Worm (Caenorhabditis elegans) whole organism, L3 larva: Measurements from ENCODE around the gene R05F9.9.
A peak's percentile ranks its signal among the peaks of the same experiment; 100 is the strongest.

ENCODE experiments used
- aly-2 ChIP-seq: fragments of 150-350 bp; optimal IDR thresholded peaks from 2 replicates; lab custom pipeline; 2014; ENCODE audit warnings: missing biosample characterization, missing genetic modification characterization
- ama-1 ChIP-seq: fragments of 150-350 bp; optimal IDR thresholded peaks from 2 replicates; lab custom pipeline; 2018
- ceh-16 ChIP-seq: sonication (generic microtip); optimal IDR thresholded peaks from 2 replicates; lab custom pipeline; 2017; ENCODE audit warnings: missing biosample characterization, missing genetic modification characterization
- ceh-28 ChIP-seq: fragments of 150-350 bp; optimal IDR thresholded peaks from 2 replicates; lab custom pipeline; 2014; ENCODE audit warnings: missing biosample characterization, missing genetic modification reagents, missing genetic modification characterization
- egl-27 ChIP-seq: sonication (generic microtip); optimal IDR thresholded peaks from 4 replicates; lab custom pipeline; 2017; ENCODE audit warnings: missing biosample characterization, missing genetic modification reagents, missing genetic modification characterization
- egl-5 ChIP-seq: fragments of 150-350 bp; optimal IDR thresholded peaks from 2 replicates; lab custom pipeline; 2017; ENCODE audit warnings: missing biosample characterization, missing genetic modification reagents, missing genetic modification characterization, inconsistent platforms
- elt-1 ChIP-seq: fragments of 150-350 bp; optimal IDR thresholded peaks from 2 replicates; lab custom pipeline; 2014; ENCODE audit warnings: missing biosample characterization, missing genetic modification characterization
- elt-2 ChIP-seq: sonication (generic microtip); optimal IDR thresholded peaks from 2 replicates; lab custom pipeline; 2016; ENCODE audit warnings: missing genetic modification reagents, mild to moderate bottlenecking, missing genetic modification characterization, missing compliant biosample characterization
- elt-3 ChIP-seq, 3 experiments: fragments of 150-350 bp in 1 of 3; sonication (generic microtip) in 2 of 3; optimal IDR thresholded peaks; 2 replicates in 2 of 3; 4 replicates in 1 of 3; lab custom pipeline; 2014 to 2017; ENCODE audit warnings: missing biosample characterization in 3 of 3, missing genetic modification characterization in 3 of 3
- fkh-10 ChIP-seq: sonication (generic microtip); optimal IDR thresholded peaks from 2 replicates; lab custom pipeline; 2017; ENCODE audit warnings: missing biosample characterization, missing genetic modification reagents, missing genetic modification characterization
- fkh-2 ChIP-seq: fragments of 150-350 bp; optimal IDR thresholded peaks from 2 replicates; lab custom pipeline; 2014; ENCODE audit warnings: missing biosample characterization, missing genetic modification reagents, missing genetic modification characterization
- fos-1 ChIP-seq: fragments of 150-350 bp; optimal IDR thresholded peaks from 2 replicates; lab custom pipeline; 2014; ENCODE audit warnings: missing biosample characterization, missing genetic modification characterization
- hmg-11 ChIP-seq: sonication (generic microtip); optimal IDR thresholded peaks from 2 replicates; lab custom pipeline; 2016; ENCODE audit warnings: missing genetic modification characterization, missing compliant biosample characterization
- jun-1 ChIP-seq: fragments of 150-350 bp; optimal IDR thresholded peaks from 2 replicates; lab custom pipeline; 2014; ENCODE audit warnings: missing biosample characterization, missing genetic modification reagents, missing genetic modification characterization
- lin-15B ChIP-seq: fragments of 150-350 bp; optimal IDR thresholded peaks from 2 replicates; lab custom pipeline; 2014; ENCODE audit warnings: missing biosample characterization, missing genetic modification characterization
- lin-39 ChIP-seq: fragments of 150-350 bp; optimal IDR thresholded peaks from 2 replicates; lab custom pipeline; 2018; ENCODE audit warnings: missing biosample characterization, missing genetic modification reagents, missing genetic modification characterization
- lsy-12 ChIP-seq: sonication (generic microtip); optimal IDR thresholded peaks from 2 replicates; lab custom pipeline; 2016; ENCODE audit warnings: mild to moderate bottlenecking, missing genetic modification characterization, missing compliant biosample characterization
- mdl-1 ChIP-seq: fragments of 150-350 bp; optimal IDR thresholded peaks from 2 replicates; lab custom pipeline; 2014; ENCODE audit warnings: missing biosample characterization, missing genetic modification characterization
- mml-1 ChIP-seq: fragments of 150-350 bp; sonication (generic microtip); optimal IDR thresholded peaks from 3 replicates; lab custom pipeline; 2014; ENCODE audit warnings: missing biosample characterization, missing genetic modification characterization
- nfya-1 ChIP-seq: sonication (generic microtip); optimal IDR thresholded peaks from 2 replicates; lab custom pipeline; 2017; ENCODE audit warnings: missing genetic modification characterization, mild to moderate bottlenecking, missing compliant biosample characterization, antibody characterized with exemption, moderate library complexity; ENCODE audit not compliant: insufficient read depth
- nhr-11 ChIP-seq: fragments of 150-350 bp; optimal IDR thresholded peaks from 2 replicates; lab custom pipeline; 2014; ENCODE audit warnings: missing biosample characterization, missing genetic modification characterization
- nhr-23 ChIP-seq: fragments of 150-350 bp; optimal IDR thresholded peaks from 2 replicates; lab custom pipeline; 2014; ENCODE audit warnings: missing biosample characterization, missing genetic modification reagents, missing genetic modification characterization
- nhr-25 ChIP-seq: sonication (generic microtip); optimal IDR thresholded peaks from 2 replicates; lab custom pipeline; 2017; ENCODE audit warnings: missing biosample characterization, missing genetic modification characterization
- nhr-43 ChIP-seq: sonication (generic microtip); optimal IDR thresholded peaks from 2 replicates; lab custom pipeline; 2016; ENCODE audit warnings: mild to moderate bottlenecking, missing genetic modification characterization, missing compliant biosample characterization; ENCODE audit not compliant: poor library complexity, severe bottlenecking
- nhr-67 ChIP-seq: fragments of 150-350 bp; optimal IDR thresholded peaks from 2 replicates; lab custom pipeline; 2014; ENCODE audit warnings: missing biosample characterization, missing genetic modification characterization
- nhr-76 ChIP-seq: fragments of 150-350 bp; sonication (generic microtip); optimal IDR thresholded peaks from 5 replicates; lab custom pipeline; 2014; ENCODE audit warnings: missing biosample characterization, missing genetic modification characterization
- nhr-77 ChIP-seq: fragments of 150-350 bp; optimal IDR thresholded peaks from 2 replicates; lab custom pipeline; 2014; ENCODE audit warnings: missing biosample characterization, missing genetic modification characterization
- pha-4 ChIP-seq: fragments of 150-350 bp; optimal IDR thresholded peaks from 2 replicates; lab custom pipeline; 2014; ENCODE audit warnings: missing biosample characterization, missing genetic modification reagents, missing genetic modification characterization
- pqm-1 ChIP-seq: fragments of 150-350 bp; optimal IDR thresholded peaks from 2 replicates; lab custom pipeline; 2017; ENCODE audit warnings: missing biosample characterization, missing genetic modification characterization, inconsistent platforms
- skn-1 ChIP-seq: fragments of 150-350 bp; optimal IDR thresholded peaks from 2 replicates; lab custom pipeline; 2014; ENCODE audit warnings: missing biosample characterization, missing genetic modification characterization
- snpc-4 ChIP-seq: fragments of 150-350 bp; optimal IDR thresholded peaks from 2 replicates; lab custom pipeline; 2014; ENCODE audit warnings: missing biosample characterization, missing genetic modification characterization
- tbx-2 ChIP-seq: sonication (generic microtip); optimal IDR thresholded peaks from 2 replicates; lab custom pipeline; 2016; ENCODE audit warnings: mild to moderate bottlenecking, missing genetic modification characterization, missing compliant biosample characterization
- unc-39 ChIP-seq: sonication (generic microtip); optimal IDR thresholded peaks from 4 replicates; lab custom pipeline; 2017; ENCODE audit warnings: missing biosample characterization, missing genetic modification characterization
- unc-62 ChIP-seq: fragments of 150-350 bp; sonication (generic microtip); optimal IDR thresholded peaks from 4 replicates; lab custom pipeline; 2014; ENCODE audit warnings: missing biosample characterization, missing genetic modification reagents, missing genetic modification characterization
- zag-1 ChIP-seq: fragments of 150-350 bp; optimal IDR thresholded peaks from 2 replicates; lab custom pipeline; 2014; ENCODE audit warnings: missing biosample characterization, missing genetic modification characterization

The R05F9.9 gene

ce11 chrII:4914214-4914613, 12.3 kb upstream of the R05F9.9 start, which contains the start of gene R05F9.11:
Gene R05F9.11 (minus strand): TSS chrII:4914218.
- no peak for TF ChIP-seq unc-39
- peak; percentile 13 for TF ChIP-seq elt-2
- no peak for TF ChIP-seq egl-5 (tag; lab: Kevin White, UChicago)
- no peak for TF ChIP-seq hmg-11 (tag; lab: Kevin White, UChicago)
- TF ChIP-seq aly-2 = no peak
- TF ChIP-seq tbx-2 (tag; lab: Kevin White, UChicago) = no peak

- TF ChIP-seq egl-27 = no peak
- TF ChIP-seq lin-39 (tag; lab: Kevin White, UChicago) = peak; percentile 25
- TF ChIP-seq ceh-16 (tag; lab: Kevin White, UChicago) = no peak
- no peak for TF ChIP-seq snpc-4 (tag; lab: Kevin White, UChicago)
- TF ChIP-seq skn-1 = peak; percentile 93
- no peak for TF ChIP-seq fos-1 (tag; lab: Kevin White, UChicago)
- TF ChIP-seq mml-1 (tag; lab: Kevin White, UChicago) = no peak
- TF ChIP-seq nhr-23 (tag; lab: Kevin White, UChicago) = peak; percentile 26
- TF ChIP-seq nhr-77 (tag; lab: Kevin White, UChicago) = no peak
- no peak for TF ChIP-seq lsy-12
- TF ChIP-seq nfya-1 = peak; percentile 48
- peak; percentile 88 for TF ChIP-seq egl-5 (tag; lab: Kevin White, UChicago)
- peak; percentile 22 for TF ChIP-seq elt-2
- no peak for TF ChIP-seq elt-3 (tag; optimal IDR thresholded peaks at IDR 0.05; lab: Kevin White, UChicago)
- TF ChIP-seq tbx-2 (tag; lab: Kevin White, UChicago) = peak; percentile 5
- no peak for TF ChIP-seq nhr-11 (tag; lab: Kevin White, UChicago)
Observed at ce11 chrII:4908160-4908559, 6.3 kb upstream of the R05F9.9 start.

- TF ChIP-seq nhr-43 (tag; lab: Kevin White, UChicago) (no peak), mml-1 (tag; lab: Kevin White, UChicago) (no peak)
Observed at ce11 chrII:4905883-4906282, 4.0 kb upstream of the R05F9.9 start.

- no peak for TF ChIP-seq nhr-76 (tag; lab: Kevin White, UChicago)
- no peak for TF ChIP-seq zag-1 (tag; lab: Kevin White, UChicago)
- no peak for TF ChIP-seq ceh-28 (tag; lab: Kevin White, UChicago)
- no peak for TF ChIP-seq nhr-11 (tag; lab: Kevin White, UChicago)
- no peak for TF ChIP-seq jun-1
- TF ChIP-seq fkh-10 = no peak
- no peak for TF ChIP-seq nfya-1
- no peak for TF ChIP-seq elt-3 (tag; optimal IDR thresholded peaks at IDR 0.05; lab: Kevin White, UChicago)
- no peak for TF ChIP-seq fkh-2 (tag; lab: Kevin White, UChicago)
- no peak for TF ChIP-seq nhr-67 (tag; lab: Kevin White, UChicago)
- TF ChIP-seq lsy-12 = no peak
- TF ChIP-seq, all 47 proteins: peak for 0
Observed at ce11 chrII:4905331-4905730, 3.4 kb upstream of the R05F9.9 start.

ce11 chrII:4904778-4905177, 2.9 kb upstream of the R05F9.9 start, which contains the start of gene btbd-10:
Gene btbd-10 (plus strand): TSS chrII:4905008.
- no peak for TF ChIP-seq fos-1 (tag; lab: Kevin White, UChicago)
- TF ChIP-seq elt-2 = peak; percentile 75

ce11 chrII:4904277-4904676, 2.4 kb upstream of the R05F9.9 start:
- TF ChIP-seq jun-1 (peak; percentile 56), pha-4 (tag; lab: Kevin White, UChicago) (peak; percentile 84), unc-62 (GFP tag; lab: Kevin White, UChicago) (peak; percentile 37), fkh-10 (peak; percentile 46), nfya-1 (peak; percentile 96), lin-15B (tag; lab: Kevin White, UChicago) (peak; percentile 87), nhr-11 (tag; lab: Kevin White, UChicago) (no peak), skn-1 (peak; percentile 70), pqm-1 (tag; lab: Kevin White, UChicago) (peak; percentile 50), egl-5 (tag; lab: Kevin White, UChicago) (peak; percentile 78), hmg-11 (tag; lab: Kevin White, UChicago) (peak; percentile 83), mdl-1 (no peak), elt-3 (tag; optimal IDR thresholded peaks at IDR 0.05; lab: Kevin White, UChicago) (no peak), nhr-76 (tag; lab: Kevin White, UChicago) (no peak), lin-39 (tag; lab: Kevin White, UChicago) (peak; percentile 68), snpc-4 (tag; lab: Kevin White, UChicago) (peak; percentile 77), zag-1 (tag; lab: Kevin White, UChicago) (no peak), ceh-28 (tag; lab: Kevin White, UChicago) (peak; percentile 36), nhr-25 (tag; lab: Kevin White, UChicago) (peak; percentile 79), elt-1 (tag; lab: Kevin White, UChicago) (no peak), unc-39 (no peak), nhr-67 (tag; lab: Kevin White, UChicago) (no peak), elt-2 (peak; percentile 68), nhr-23 (tag; lab: Kevin White, UChicago) (peak; percentile 47), ama-1 (no peak), egl-27 (peak; percentile 18)
